Worm (Caenorhabditis elegans) whole organism, L4/young adult: Measurements from ENCODE around the gene lrpc-1.

Source experiments
- W03F9.2 ChIP-seq: fragments of 150-350 bp; optimal IDR thresholded peaks from 2 replicates; lab custom pipeline; 2014; ENCODE audit warnings: missing biosample characterization, missing genetic modification characterization
- him-1 ChIP-seq: sonication (generic microtip); optimal IDR thresholded peaks from 2 replicates; lab custom pipeline; 2016; ENCODE audit warnings: missing genotype, missing genetic modification reagents, missing genetic modification characterization, missing compliant biosample characterization

DNA sequence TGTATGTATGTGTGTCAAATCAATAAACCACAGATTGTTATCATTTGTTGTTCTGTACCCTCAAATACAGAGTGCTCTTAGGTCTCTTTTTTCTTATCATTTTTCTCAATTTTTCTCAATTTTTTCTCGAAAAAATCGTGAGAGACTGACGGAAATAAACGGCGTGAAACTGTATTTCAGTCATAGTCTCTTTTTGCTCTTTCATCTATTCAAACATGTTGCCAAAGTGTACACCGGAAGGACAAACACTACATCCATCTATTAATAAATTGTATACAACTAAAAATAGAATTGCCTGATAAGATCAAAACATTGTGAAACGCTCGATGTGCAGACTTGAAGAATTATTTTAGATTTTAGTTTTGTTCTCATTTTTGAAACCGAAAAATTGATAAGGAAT is 21.4 kb upstream of the lrpc-1 start:
- TF ChIP-seq him-1 (no peak), W03F9.2 (tag; lab: Kevin White, UChicago) (no peak)
